Fruit fly (Drosophila melanogaster) whole organism, embryonic: ENCODE data around the gene RpS15Aa.

Experiments
- Abd-B ChIP-seq: fragments of 200-800 bp; sonication (Bioruptor generic); optimal IDR thresholded peaks from 2 replicates; lab custom pipeline; 2018; ENCODE audit warnings: missing biosample characterization, mild to moderate bottlenecking, missing genetic modification characterization, moderate library complexity
- Blimp-1 ChIP-seq: fragments of 200-800 bp; sonication (Bioruptor generic); optimal IDR thresholded peaks from 3 replicates; lab custom pipeline; 2018; ENCODE audit warnings: missing biosample characterization, missing genetic modification characterization, mild to moderate bottlenecking, moderate library complexity, missing genetic modification reagents
- Bteb2 ChIP-seq: fragments of 200-800 bp; sonication (Bioruptor generic); optimal IDR thresholded peaks from 2 replicates; lab custom pipeline; 2016; ENCODE audit warnings: missing biosample characterization, missing genetic modification characterization
- CG11093 ChIP-seq: fragments of 200-800 bp; sonication (Bioruptor generic); IDR thresholded peaks from 3 replicates; pipeline ENCODE4 v1.3.6; 2022; ENCODE audit warnings: missing biosample characterization, missing genetic modification characterization
- CG12769 ChIP-seq: fragments of 200-800 bp; sonication (Bioruptor generic); optimal IDR thresholded peaks from 2 replicates; lab custom pipeline; 2019; ENCODE audit warnings: missing biosample characterization, mild to moderate bottlenecking, missing genetic modification characterization, moderate library complexity
- CG14441 ChIP-seq: fragments of 200-800 bp; sonication (Bioruptor generic); IDR thresholded peaks from 2 replicates; pipeline ENCODE4 v1.3.6; 2022; ENCODE audit warnings: missing biosample characterization, missing genetic modification characterization
- CG14860 ChIP-seq: fragments of 200-800 bp; sonication (Bioruptor generic); IDR thresholded peaks from 3 replicates; pipeline ENCODE4 v1.3.6; 2022; ENCODE audit warnings: missing biosample characterization, missing genetic modification characterization; ENCODE audit not compliant: partially characterized antibody
- CG30403 ChIP-seq: fragments of 200-800 bp; sonication (Bioruptor generic); optimal IDR thresholded peaks from 3 replicates; lab custom pipeline; 2016; ENCODE audit warnings: missing biosample characterization, missing genetic modification characterization
- CG3065 ChIP-seq: fragments of 200-800 bp; sonication (Bioruptor generic); optimal IDR thresholded peaks from 2 replicates; lab custom pipeline; 2016; ENCODE audit warnings: missing biosample characterization, missing genetic modification characterization
- CG31365 ChIP-seq: fragments of 200-800 bp; sonication (Bioruptor generic); optimal IDR thresholded peaks from 2 replicates; lab custom pipeline; 2018; ENCODE audit warnings: missing biosample characterization, mild to moderate bottlenecking, missing genetic modification characterization
- CG34376 ChIP-seq: fragments of 200-800 bp; sonication (Bioruptor generic); optimal IDR thresholded peaks from 2 replicates; lab custom pipeline; 2018; ENCODE audit warnings: missing biosample characterization, mild to moderate bottlenecking, missing genetic modification characterization
- CG3847 ChIP-seq: fragments of 200-800 bp; sonication (Bioruptor generic); IDR thresholded peaks from 2 replicates; pipeline ENCODE4 v1.3.6; 2022; ENCODE audit warnings: missing biosample characterization, missing genetic modification characterization
- CG42726 ChIP-seq: fragments of 200-800 bp; sonication (Bioruptor generic); IDR thresholded peaks from 2 replicates; pipeline ENCODE4 v1.3.6; 2022; ENCODE audit warnings: missing biosample characterization, missing genetic modification characterization; ENCODE audit not compliant: partially characterized antibody
- CG6683 ChIP-seq: fragments of 200-800 bp; sonication (Bioruptor generic); optimal IDR thresholded peaks from 2 replicates; lab custom pipeline; 2017; ENCODE audit warnings: missing biosample characterization, mild to moderate bottlenecking, missing genetic modification characterization, missing genetic modification reagents
- CG6791 ChIP-seq: fragments of 200-800 bp; sonication (Bioruptor generic); IDR thresholded peaks from 3 replicates; pipeline ENCODE4 v1.3.6; 2022; ENCODE audit warnings: missing biosample characterization, missing genetic modification characterization; ENCODE audit not compliant: partially characterized antibody
- CG7928 ChIP-seq: fragments of 200-800 bp; sonication (Bioruptor generic); optimal IDR thresholded peaks from 2 replicates; lab custom pipeline; 2017; ENCODE audit warnings: missing biosample characterization, mild to moderate bottlenecking, missing genetic modification characterization
- CG8290 ChIP-seq, 3 experiments: fragments of 200-800 bp; sonication (Bioruptor generic); optimal IDR thresholded peaks; 2 replicates each; lab custom pipeline; 2016 to 2019; ENCODE audit warnings: missing biosample characterization in 3 of 3, missing genetic modification characterization in 3 of 3, mild to moderate bottlenecking in 2 of 3, moderate library complexity in 1 of 3
- CoRest ChIP-seq: fragments of 200-800 bp; sonication (Bioruptor generic); optimal IDR thresholded peaks from 3 replicates; lab custom pipeline; 2018; ENCODE audit warnings: missing biosample characterization, mild to moderate bottlenecking, missing genetic modification characterization, moderate library complexity
- Doc3 ChIP-seq: fragments of 200-800 bp; sonication (Bioruptor generic); IDR thresholded peaks from 3 replicates; pipeline ENCODE4 v1.3.6; 2022; ENCODE audit warnings: missing biosample characterization, missing genetic modification characterization; ENCODE audit not compliant: partially characterized antibody
- Gug ChIP-seq: fragments of 200-800 bp; sonication (Bioruptor generic); IDR thresholded peaks from 4 replicates; pipeline ENCODE4 v1.3.6; 2022; ENCODE audit warnings: missing biosample characterization, missing genetic modification characterization
- HmgZ ChIP-seq: fragments of 200-800 bp; sonication (Bioruptor generic); optimal IDR thresholded peaks from 2 replicates; lab custom pipeline; 2018; ENCODE audit warnings: missing biosample characterization, mild to moderate bottlenecking, missing genetic modification characterization
- Hr51 ChIP-seq, 2 experiments: fragments of 200-800 bp; sonication (Bioruptor generic); optimal IDR thresholded peaks; 2 replicates in 1 of 2; 3 replicates in 1 of 2; lab custom pipeline; 2016 to 2018; ENCODE audit warnings: missing biosample characterization in 2 of 2, missing genetic modification characterization in 2 of 2, mild to moderate bottlenecking in 1 of 2, moderate library complexity in 1 of 2
- MESR4 ChIP-seq: fragments of 200-800 bp; sonication (Bioruptor generic); optimal IDR thresholded peaks from 2 replicates; lab custom pipeline; 2018; ENCODE audit warnings: missing biosample characterization, mild to moderate bottlenecking, missing genetic modification characterization, moderate library complexity
- Med ChIP-seq: fragments of 200-800 bp; sonication (Bioruptor generic); peaks from one replicate; lab custom pipeline; 2016; ENCODE audit warnings: missing biosample characterization, missing genetic modification characterization, mild to moderate bottlenecking, inconsistent platforms, moderate library complexity
- Meics ChIP-seq: fragments of 200-800 bp; sonication (Bioruptor generic); optimal IDR thresholded peaks from 2 replicates; lab custom pipeline; 2017; ENCODE audit warnings: missing biosample characterization, mild to moderate bottlenecking, missing genetic modification characterization
- Neu2 ChIP-seq: fragments of 200-800 bp; sonication (Bioruptor generic); optimal IDR thresholded peaks from 3 replicates; lab custom pipeline; 2016; ENCODE audit warnings: missing biosample characterization, missing genetic modification characterization, borderline replicate concordance
- Nf-YB ChIP-seq: fragments of 200-800 bp; sonication (Bioruptor generic); optimal IDR thresholded peaks from 3 replicates; lab custom pipeline; 2019; ENCODE audit warnings: missing biosample characterization, mild to moderate bottlenecking, missing genetic modification characterization, moderate library complexity
- TFAM ChIP-seq: fragments of 200-800 bp; sonication (Bioruptor generic); optimal IDR thresholded peaks from 2 replicates; lab custom pipeline; 2017; ENCODE audit warnings: missing biosample characterization, missing genetic modification characterization, inconsistent platforms
- ap ChIP-seq: fragments of 200-800 bp; sonication (Bioruptor generic); IDR thresholded peaks from 2 replicates; pipeline ENCODE4 v1.3.6; 2022; ENCODE audit warnings: missing biosample characterization, missing genetic modification characterization
- ase ChIP-seq: fragments of 200-800 bp; sonication (Bioruptor generic); IDR thresholded peaks from 3 replicates; pipeline ENCODE4 v1.3.6; 2022; ENCODE audit warnings: missing biosample characterization, missing genetic modification characterization
- eve ChIP-seq, 2 experiments: fragments of >200 bp; optimal IDR thresholded peaks; 2 replicates each; lab custom pipeline; 2017; ENCODE audit warnings: missing biosample characterization in 2 of 2, missing genetic modification characterization in 2 of 2
- gem ChIP-seq: fragments of 200-800 bp; sonication (Bioruptor generic); optimal IDR thresholded peaks from 2 replicates; lab custom pipeline; 2019; ENCODE audit warnings: missing biosample characterization, mild to moderate bottlenecking, missing genetic modification characterization, moderate library complexity
- gfzf ChIP-seq: fragments of 200-800 bp; sonication (Bioruptor generic); optimal IDR thresholded peaks from 2 replicates; lab custom pipeline; 2016; ENCODE audit warnings: missing biosample characterization, mild to moderate bottlenecking, missing genetic modification characterization, moderate library complexity
- grau ChIP-seq: fragments of 200-800 bp; optimal IDR thresholded peaks from 3 replicates; lab custom pipeline; 2019; ENCODE audit warnings: missing biosample characterization, mild to moderate bottlenecking, missing genetic modification characterization, moderate library complexity
- hbn ChIP-seq: fragments of 200-800 bp; sonication (Bioruptor generic); IDR thresholded peaks from 2 replicates; pipeline ENCODE4 v1.3.6; 2022; ENCODE audit warnings: missing biosample characterization, missing genetic modification characterization; ENCODE audit not compliant: partially characterized antibody
- insv ChIP-seq, 2 experiments: fragments of 200-800 bp; sonication (Bioruptor generic); optimal IDR thresholded peaks; 3 replicates each; lab custom pipeline; 2016 to 2018; ENCODE audit warnings: missing biosample characterization in 2 of 2, missing genetic modification characterization in 2 of 2
- phol ChIP-seq: fragments of 200-800 bp; sonication (Bioruptor generic); optimal IDR thresholded peaks from 3 replicates; lab custom pipeline; 2018; ENCODE audit warnings: missing biosample characterization, mild to moderate bottlenecking, missing genetic modification characterization, moderate library complexity
- prd ChIP-seq, 3 experiments: fragments of >200 bp in 2 of 3; fragments of 200-800 bp in 1 of 3; sonication (Bioruptor generic) in 1 of 3; optimal IDR thresholded peaks in 2 of 3; IDR thresholded peaks in 1 of 3; 2 replicates in 2 of 3; 3 replicates in 1 of 3; pipeline versions ENCODE4 v1.3.6 to Lab custom; 2017 to 2022; ENCODE audit warnings: missing biosample characterization in 1 of 3, missing genetic modification characterization in 1 of 3
- row ChIP-seq: fragments of 200-800 bp; sonication (Bioruptor generic); IDR thresholded peaks from 3 replicates; pipeline ENCODE4 v1.3.6; 2022; ENCODE audit warnings: missing biosample characterization, missing genetic modification characterization
- run ChIP-seq: fragments of 200-800 bp; sonication (Bioruptor generic); optimal IDR thresholded peaks from 3 replicates; lab custom pipeline; 2018; ENCODE audit warnings: missing biosample characterization, mild to moderate bottlenecking, missing genetic modification characterization
- sob ChIP-seq: fragments of 200-800 bp; sonication (Bioruptor generic); IDR thresholded peaks from 2 replicates; pipeline ENCODE4 v1.3.6; 2022; ENCODE audit warnings: missing biosample characterization, missing genetic modification characterization
- sqz ChIP-seq: fragments of 200-800 bp; sonication (Bioruptor generic); optimal IDR thresholded peaks from 3 replicates; lab custom pipeline; 2018; ENCODE audit warnings: missing biosample characterization, mild to moderate bottlenecking, missing genetic modification characterization
- unc-4 ChIP-seq: fragments of 200-800 bp; sonication (Bioruptor generic); IDR thresholded peaks from 2 replicates; pipeline ENCODE4 v1.3.6; 2022; ENCODE audit warnings: missing biosample characterization, missing genetic modification characterization; ENCODE audit not compliant: partially characterized antibody
- unpg ChIP-seq: fragments of 200-800 bp; sonication (Bioruptor generic); optimal IDR thresholded peaks from 3 replicates; lab custom pipeline; 2018; ENCODE audit warnings: missing biosample characterization, mild to moderate bottlenecking, missing genetic modification characterization, moderate library complexity
- zfh2 ChIP-seq: fragments of 200-800 bp; sonication (Bioruptor generic); optimal IDR thresholded peaks from 2 replicates; lab custom pipeline; 2016; ENCODE audit warnings: missing biosample characterization, missing genetic modification characterization

Gene RpS15Aa

dm6 chrX:13370826-13371703 is 33.6 kb upstream of the RpS15Aa start (continued):
- TF ChIP-seq Bteb2 (GFP tag; lab: Kevin White, UChicago) (no peak), CG42726 (GFP tag; lab: Robert Waterston, UW) (peak; percentile 64; the same call in 1 of the 2 replicates), gem (peak; percentile 14), row (GFP tag; lab: Robert Waterston, UW) (peak; percentile 57), grau (tag; lab: Kevin White, UChicago) (peak; percentile 13), Abd-B (peak; percentile 37), CG14860 (GFP tag; lab: Robert Waterston, UW) (peak; percentile 55), insv (GFP tag; optimal IDR thresholded peaks at IDR 0.05; lab: Kevin White, UChicago) (peak in 1 of 2 experiments; percentile 61), CG11093 (no peak), CoRest (tag; lab: Kevin White, UChicago) (peak; percentile 21), CG6683 (GFP tag; lab: Kevin White, UChicago) (no peak), gfzf (GFP tag; lab: Kevin White, UChicago) (peak; percentile 33), Neu2 (GFP tag; lab: Kevin White, UChicago) (no peak), sob (peak; percentile 28; the same call in 1 of the 2 replicates), CG12769 (tag; lab: Kevin White, UChicago) (peak; percentile 3), HmgZ (peak; percentile 59), Doc3 (GFP tag; lab: Robert Waterston, UW) (peak; percentile 54; the same call in 2 of the 3 replicates), Meics (no peak), CG3065 (GFP tag; lab: Kevin White, UChicago) (no peak), CG31365 (no peak), prd (optimal IDR thresholded peaks at IDR 0.05; lab: Kevin White, UChicago) (no peak), prd (GFP tag; IDR thresholded peaks at IDR 0.05; lab: Robert Waterston, UW) (0 out of 3 replicates have a peak, but pooled peaks have one; percentile 16), Med (peak; percentile 90), zfh2 (GFP tag; lab: Kevin White, UChicago) (peak; percentile 26), CG14441 (peak; percentile 34; the same call in 1 of the 2 replicates), ap (no peak), unpg (GFP tag; lab: Kevin White, UChicago) (peak; percentile 4), Gug (GFP tag; lab: Robert Waterston, UW) (peak; percentile 10; the same call in 1 of the 4 replicates), CG7928 (GFP tag; lab: Kevin White, UChicago) (peak; percentile 93), CG3847 (GFP tag; lab: Robert Waterston, UW) (no peak), sqz (peak; percentile 56), TFAM (GFP tag; lab: Kevin White, UChicago) (no peak), unc-4 (GFP tag; lab: Robert Waterston, UW) (peak; percentile 60), phol (tag; lab: Kevin White, UChicago) (no peak), CG6791 (GFP tag; lab: Robert Waterston, UW) (peak; percentile 70), CG30403 (GFP tag; lab: Kevin White, UChicago) (peak; percentile 6), eve (GFP tag; optimal IDR thresholded peaks at IDR 0.05; lab: Kevin White, UChicago) (peak in 1 of 2 experiments; percentile 76), Nf-YB (peak; percentile 49), CG8290 (GFP tag; optimal IDR thresholded peaks at IDR 0.05; lab: Kevin White, UChicago) (no peak), CG8290 (tag; optimal IDR thresholded peaks at IDR 0.05; lab: Kevin White, UChicago) (peak in 1 of 2 experiments; percentile 50), ase (GFP tag; lab: Robert Waterston, UW) (no peak), hbn (GFP tag; lab: Robert Waterston, UW) (0 out of 2 replicates have a peak, but pooled peaks have one; percentile 38), MESR4 (GFP tag; lab: Kevin White, UChicago) (no peak), CG34376 (GFP tag; lab: Kevin White, UChicago) (peak; percentile 2), run (no peak), Hr51 (GFP tag; optimal IDR thresholded peaks at IDR 0.05; lab: Kevin White, UChicago) (peak in 1 of 2 experiments; percentile 6), Blimp-1 (GFP tag; lab: Kevin White, UChicago) (peak; percentile 72)
